Worm (Caenorhabditis elegans) whole organism, L4 larva: ENCODE results near the gene Y38E10A.17.

Source experiments
- T20F7.1 ChIP-seq: fragments of 200-800 bp; sonication (Bioruptor generic); optimal IDR thresholded peaks from 2 replicates; lab custom pipeline; 2018; ENCODE audit warnings: mild to moderate bottlenecking, missing genetic modification characterization, missing compliant biosample characterization
- ZK337.2 ChIP-seq: fragments of 200-800 bp; sonication (Bioruptor generic); IDR thresholded peaks from 2 replicates; pipeline ENCODE4 v1.3.6; 2022; ENCODE audit warnings: missing genetic modification reagents, missing genetic modification characterization, missing compliant biosample characterization
- aha-1 ChIP-seq: fragments of 150-350 bp; peaks from one replicate; lab custom pipeline; 2014; ENCODE audit warnings: missing biosample characterization, missing genetic modification characterization
- arid-1 ChIP-seq: fragments of 200-800 bp; sonication (Bioruptor generic); conservative IDR thresholded peaks from 2 replicates; pipeline ENCODE4 v1.3.6; 2022; ENCODE audit warnings: missing genetic modification reagents, missing genetic modification characterization, missing compliant biosample characterization
- attf-4 ChIP-seq: sonication (generic microtip); optimal IDR thresholded peaks from 3 replicates; lab custom pipeline; 2017; ENCODE audit warnings: missing biosample characterization, missing genetic modification characterization
- ceh-20 ChIP-seq: fragments of 200-800 bp; sonication (Bioruptor generic); IDR thresholded peaks from 2 replicates; pipeline ENCODE4 v1.3.6; 2022; ENCODE audit warnings: missing genetic modification reagents, missing genetic modification characterization, missing compliant biosample characterization
- ceh-44 ChIP-seq: fragments of 200-800 bp; sonication (Bioruptor generic); IDR thresholded peaks from 2 replicates; pipeline ENCODE4 v1.3.6; 2022; ENCODE audit warnings: missing genetic modification reagents, missing genetic modification characterization, missing compliant biosample characterization
- ceh-82 ChIP-seq: sonication (generic microtip); optimal IDR thresholded peaks from 2 replicates; lab custom pipeline; 2017; ENCODE audit warnings: missing biosample characterization, missing genetic modification characterization
- daf-16 ChIP-seq, 3 experiments: sonication (generic microtip); optimal IDR thresholded peaks; 2 replicates each; lab custom pipeline; 2016 to 2017; ENCODE audit warnings: missing genetic modification characterization in 3 of 3, missing genetic modification reagents in 3 of 3, mild to moderate bottlenecking in 2 of 3, missing compliant biosample characterization in 2 of 3, missing biosample characterization in 1 of 3, moderate library complexity in 1 of 3
- daf-19 ChIP-seq: fragments of 200-800 bp; sonication (Bioruptor generic); conservative IDR thresholded peaks from 2 replicates; pipeline ENCODE4 v1.3.6; 2022; ENCODE audit warnings: missing genetic modification characterization, missing compliant biosample characterization
- daf-8 ChIP-seq: fragments of 200-800 bp; sonication (Bioruptor generic); IDR thresholded peaks from 2 replicates; pipeline ENCODE4 v1.3.6; 2022; ENCODE audit warnings: missing genetic modification characterization, missing compliant biosample characterization
- dmd-6 ChIP-seq: fragments of 200-800 bp; sonication (Bioruptor generic); IDR thresholded peaks from 2 replicates; pipeline ENCODE4 v1.3.6; 2022; ENCODE audit warnings: missing genetic modification reagents, missing genetic modification characterization, missing compliant biosample characterization
- dpl-1 ChIP-seq: fragments of 150-350 bp; optimal IDR thresholded peaks from 2 replicates; lab custom pipeline; 2014; ENCODE audit warnings: missing biosample characterization, missing genetic modification reagents, missing genetic modification characterization
- egl-43 ChIP-seq: fragments of 200-800 bp; sonication (Bioruptor generic); IDR thresholded peaks from 2 replicates; pipeline ENCODE4 v1.3.6; 2022; ENCODE audit warnings: missing genetic modification reagents, missing genetic modification characterization, missing compliant biosample characterization
- hif-1 ChIP-seq, 2 experiments: sonication (generic microtip); optimal IDR thresholded peaks; 2 replicates each; lab custom pipeline; 2016 to 2017; ENCODE audit warnings: missing compliant biosample characterization in 2 of 2, missing genetic modification characterization in 2 of 2, missing genetic modification reagents in 2 of 2, missing genotype in 2 of 2, mild to moderate bottlenecking in 1 of 2
- hlh-11 ChIP-seq: fragments of 200-800 bp; sonication (Bioruptor generic); optimal IDR thresholded peaks from 2 replicates; lab custom pipeline; 2018; ENCODE audit warnings: mild to moderate bottlenecking, missing genetic modification characterization, missing compliant biosample characterization
- hlh-30 ChIP-seq: sonication (generic microtip); optimal IDR thresholded peaks from 2 replicates; lab custom pipeline; 2017; ENCODE audit warnings: antibody characterized with exemption, mild to moderate bottlenecking, missing genetic modification characterization, missing compliant biosample characterization; ENCODE audit not compliant: insufficient read depth
- jun-1 ChIP-seq: fragments of 150-350 bp; optimal IDR thresholded peaks from 2 replicates; lab custom pipeline; 2014; ENCODE audit warnings: missing biosample characterization, missing genetic modification reagents, missing genetic modification characterization
- lim-7 ChIP-seq: fragments of 200-800 bp; sonication (Bioruptor generic); IDR thresholded peaks from 2 replicates; pipeline ENCODE4 v1.3.6; 2022; ENCODE audit warnings: missing genetic modification characterization, missing compliant biosample characterization
- lin-15B ChIP-seq: fragments of 150-350 bp; sonication (generic microtip); optimal IDR thresholded peaks from 3 replicates; lab custom pipeline; 2014; ENCODE audit warnings: missing biosample characterization, missing genetic modification characterization
- lin-38 ChIP-seq: fragments of 200-800 bp; sonication (Bioruptor generic); IDR thresholded peaks from 2 replicates; pipeline ENCODE4 v1.3.6; 2022; ENCODE audit warnings: missing genetic modification reagents, missing genetic modification characterization, missing compliant biosample characterization
- mdl-1 ChIP-seq, 2 experiments: fragments of 150-350 bp in 1 of 2; sonication (generic microtip) in 1 of 2; optimal IDR thresholded peaks; 2 replicates each; lab custom pipeline; 2014 to 2017; ENCODE audit warnings: missing biosample characterization in 2 of 2, missing genetic modification characterization in 2 of 2
- mep-1 ChIP-seq: fragments of 150-350 bp; sonication (generic microtip); optimal IDR thresholded peaks from 3 replicates; lab custom pipeline; 2014; ENCODE audit warnings: missing biosample characterization, missing genetic modification characterization
- nhr-10 ChIP-seq: fragments of 150-350 bp; optimal IDR thresholded peaks from 2 replicates; lab custom pipeline; 2014; ENCODE audit warnings: missing biosample characterization, missing genetic modification characterization
- nhr-11 ChIP-seq: fragments of 150-350 bp; optimal IDR thresholded peaks from 2 replicates; lab custom pipeline; 2014; ENCODE audit warnings: missing biosample characterization, missing genetic modification characterization
- nhr-25 ChIP-seq: sonication (generic microtip); optimal IDR thresholded peaks from 2 replicates; lab custom pipeline; 2017; ENCODE audit warnings: missing genetic modification characterization, mild to moderate bottlenecking, missing compliant biosample characterization, antibody characterized with exemption, moderate library complexity, borderline replicate concordance; ENCODE audit not compliant: insufficient read depth
- nhr-42 ChIP-seq: fragments of 200-800 bp; sonication (Bioruptor generic); IDR thresholded peaks from 2 replicates; pipeline ENCODE4 v1.3.6; 2022; ENCODE audit warnings: missing genetic modification characterization, missing compliant biosample characterization
- nhr-76 ChIP-seq: fragments of 150-350 bp; optimal IDR thresholded peaks from 2 replicates; lab custom pipeline; 2014; ENCODE audit warnings: missing biosample characterization, missing genetic modification characterization
- skn-1 ChIP-seq: fragments of 150-350 bp; optimal IDR thresholded peaks from 2 replicates; lab custom pipeline; 2014; ENCODE audit warnings: missing biosample characterization, missing genetic modification characterization
- tag-97 ChIP-seq: fragments of 200-800 bp; sonication (Bioruptor generic); IDR thresholded peaks from 2 replicates; pipeline ENCODE4 v1.3.6; 2022; ENCODE audit warnings: missing genetic modification characterization, missing compliant biosample characterization
- zfp-3 ChIP-seq: fragments of 200-800 bp; sonication (Bioruptor generic); conservative IDR thresholded peaks from 2 replicates; pipeline ENCODE4 v1.3.6; 2022; ENCODE audit warnings: missing genetic modification reagents, missing genetic modification characterization, missing compliant biosample characterization
- zip-2 ChIP-seq: fragments of 150-350 bp; optimal IDR thresholded peaks from 2 replicates; lab custom pipeline; 2014; ENCODE audit warnings: missing biosample characterization, missing genetic modification characterization
- ztf-7 ChIP-seq: fragments of 150-350 bp; optimal IDR thresholded peaks from 2 replicates; lab custom pipeline; 2014; ENCODE audit warnings: missing biosample characterization, missing genetic modification characterization

Y38E10A.17 gene

DNA sequence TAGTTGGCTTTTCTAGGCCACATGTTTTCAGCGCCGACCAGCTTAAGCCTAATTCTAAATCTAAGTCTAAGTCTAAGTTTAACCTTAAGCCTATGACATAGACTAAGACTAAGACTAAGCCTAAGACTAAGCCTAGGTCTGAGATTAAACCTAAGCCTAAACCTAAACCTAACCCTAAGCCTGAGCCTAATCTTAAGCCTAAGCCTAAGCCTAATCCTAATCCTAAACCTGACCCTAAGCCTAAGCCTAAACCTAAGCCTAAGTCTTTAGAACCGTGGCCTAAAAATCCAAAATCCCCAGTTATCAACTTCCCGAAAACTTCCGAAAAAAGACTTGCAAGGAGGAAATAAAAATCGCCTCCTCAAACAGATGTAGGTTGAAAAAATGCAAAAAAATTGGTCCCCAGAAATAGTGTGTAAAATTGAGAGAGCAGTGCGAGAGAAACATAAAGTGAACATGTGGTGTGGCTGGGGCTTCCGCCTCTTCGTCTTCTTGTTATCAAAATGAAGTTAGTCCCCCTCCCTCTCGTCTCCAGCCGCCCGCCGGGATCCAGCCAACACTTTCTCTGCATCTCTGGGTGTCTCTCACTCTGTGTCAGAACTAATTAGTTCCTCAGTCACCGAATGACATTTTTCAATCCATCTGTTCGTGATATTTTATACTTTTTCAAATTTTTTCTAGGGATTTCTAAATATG, 25.2 kb upstream of the Y38E10A.17 start (continued):
- TF ChIP-seq ztf-7 (no peak), nhr-76 (tag; lab: Kevin White, UChicago) (no peak), nhr-42 (GFP tag; lab: Robert Waterston, UW) (no peak), mep-1 (peak; percentile 27), skn-1 (tag; lab: Kevin White, UChicago) (no peak)

DNA sequence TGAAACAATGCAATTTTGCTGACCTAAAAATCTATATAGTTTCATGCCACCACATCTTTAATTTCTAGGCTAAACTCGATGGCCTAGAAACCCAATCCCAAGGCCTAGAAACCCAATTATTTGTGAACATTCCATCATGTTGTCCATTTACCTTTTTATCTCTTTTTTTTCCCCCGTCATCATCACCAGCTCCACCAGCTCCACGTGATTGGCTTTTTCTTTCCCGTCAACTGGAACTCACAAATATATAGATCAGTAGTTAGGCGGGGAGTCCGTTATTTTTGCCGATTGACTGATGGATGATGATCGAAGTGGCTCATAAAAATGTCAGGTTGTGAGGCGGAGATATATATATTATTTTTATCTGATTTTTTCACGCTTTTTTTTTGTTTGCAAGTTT, 23.8 kb upstream of the Y38E10A.17 start:
- TF ChIP-seq ZK337.2 (GFP tag; lab: Robert Waterston, UW) (no peak), ceh-44 (no peak), hlh-11 (tag; lab: Kevin White, UChicago) (peak; percentile 9), daf-19 (GFP tag; lab: Robert Waterston, UW) (no peak), daf-16 (GFP tag; optimal IDR thresholded peaks at IDR 0.05; lab: Kevin White, UChicago) (peak in 1 of 2 experiments; percentile 67), daf-16 (tag; optimal IDR thresholded peaks at IDR 0.05; lab: Kevin White, UChicago) (no peak), hlh-30 (peak; percentile 1), ceh-20 (no peak), nhr-11 (tag; lab: Kevin White, UChicago) (peak; percentile 38)

DNA sequence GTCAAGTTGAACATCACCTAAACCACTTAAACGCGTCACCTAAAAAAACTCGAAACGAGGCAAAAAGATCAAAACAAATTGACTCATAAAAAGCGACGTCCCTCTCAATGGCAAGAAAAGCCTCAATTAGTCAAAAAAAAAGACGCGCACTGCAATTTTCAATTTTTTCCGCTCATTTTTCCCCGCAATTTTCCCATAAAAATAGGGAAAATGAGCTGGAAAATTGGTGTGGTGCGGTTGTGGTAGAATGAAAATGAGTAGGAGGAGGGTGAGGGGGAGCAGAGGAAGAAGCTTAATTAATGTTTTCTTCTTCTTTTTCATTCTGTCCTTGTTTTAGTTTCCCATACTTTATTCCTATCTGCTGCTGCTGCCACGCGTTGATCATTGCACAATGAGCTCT, 23.0 kb upstream of the Y38E10A.17 start:
- TF ChIP-seq daf-8 = no peak
- no peak for TF ChIP-seq lin-15B (tag; lab: Kevin White, UChicago)
- TF ChIP-seq egl-43 (GFP tag; lab: Robert Waterston, UW) = no peak
- no peak for TF ChIP-seq arid-1
- no peak for TF ChIP-seq ceh-82 (tag; lab: Kevin White, UChicago)

DNA sequence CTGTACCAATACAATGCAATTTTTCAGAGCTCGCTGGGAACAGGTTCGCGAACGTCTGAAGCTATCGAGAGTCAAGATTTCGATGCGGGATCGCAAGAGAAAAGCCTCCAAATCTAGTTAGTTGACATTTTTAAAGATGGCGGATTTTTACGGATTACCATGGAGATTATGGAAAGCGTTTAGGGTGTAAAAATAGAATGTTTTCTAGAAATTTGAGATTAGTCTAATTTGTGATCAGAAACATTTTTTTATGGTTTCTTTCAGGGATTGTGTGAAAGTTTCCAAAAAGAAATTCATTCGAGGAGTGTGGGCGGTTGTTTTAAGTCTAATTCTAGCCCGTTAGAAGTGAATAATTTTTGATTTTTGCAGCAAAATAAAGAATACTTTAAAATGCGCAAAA, 21.2 kb upstream of the Y38E10A.17 start:
- TF ChIP-seq dpl-1 = no peak
- TF ChIP-seq aha-1 (tag; lab: Kevin White, UChicago) = peak; percentile 74

DNA sequence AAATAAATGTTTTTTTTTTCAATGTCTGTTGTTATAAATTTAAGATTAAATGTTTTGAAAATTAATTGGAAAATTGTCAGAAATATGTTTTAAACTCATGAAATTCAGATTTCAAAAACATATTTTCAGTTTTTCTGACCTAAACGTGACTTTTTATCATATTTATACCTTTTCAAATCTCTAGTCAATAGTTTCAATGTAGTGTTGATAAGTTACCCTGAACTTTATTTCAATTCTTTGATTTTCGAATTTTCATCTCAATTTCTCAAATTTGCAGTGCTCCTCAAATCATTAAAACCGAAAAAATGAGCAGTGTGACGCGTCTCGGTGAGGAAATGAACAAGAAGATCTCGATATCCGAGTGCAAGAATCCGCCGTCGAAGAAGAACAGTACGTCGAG, 19.8 kb upstream of the Y38E10A.17 start, which contains the start of gene rgs-4:
rgs-4 (plus strand) TSS at position 301 of the 400 bp plus-strand sequence.
- TF ChIP-seq nhr-10 (no peak), nhr-25 (no peak), lim-7 (GFP tag; lab: Robert Waterston, UW) (no peak), jun-1 (tag; lab: Kevin White, UChicago) (no peak), hif-1 (tag; optimal IDR thresholded peaks at IDR 0.05; lab: Kevin White, UChicago) (no peak), zfp-3 (GFP tag; lab: Robert Waterston, UW) (no peak), tag-97 (GFP tag; lab: Robert Waterston, UW) (no peak), lin-38 (GFP tag; lab: Robert Waterston, UW) (no peak), zip-2 (tag; lab: Kevin White, UChicago) (no peak), dmd-6 (GFP tag; lab: Robert Waterston, UW) (no peak), egl-43 (GFP tag; lab: Robert Waterston, UW) (no peak), T20F7.1 (GFP tag; lab: Kevin White, UChicago) (no peak), attf-4 (no peak), mdl-1 (tag; optimal IDR thresholded peaks at IDR 0.05; lab: Kevin White, UChicago) (no peak)
